Worm (Caenorhabditis elegans) whole organism, L1 larva: ENCODE results near the gene sma-1.

Experiments used
- aly-2 ChIP-seq: fragments of 150-350 bp; optimal IDR thresholded peaks from 2 replicates; lab custom pipeline; 2014; ENCODE audit warnings: missing biosample characterization, missing genetic modification characterization
- ama-1 ChIP-seq: fragments of 150-350 bp; optimal IDR thresholded peaks from 2 replicates; lab custom pipeline; 2014
- ceh-63 ChIP-seq: fragments of 200-800 bp; sonication (Bioruptor generic); optimal IDR thresholded peaks from 2 replicates; lab custom pipeline; 2018; ENCODE audit warnings: mild to moderate bottlenecking, missing genetic modification characterization, missing compliant biosample characterization
- dpl-1 ChIP-seq, 3 experiments: fragments of 150-350 bp in 2 of 3; sonication (generic microtip) in 1 of 3; optimal IDR thresholded peaks; 2 replicates each; lab custom pipeline; 2014 to 2017; ENCODE audit warnings: missing biosample characterization in 3 of 3, missing genetic modification characterization in 3 of 3, missing genetic modification reagents in 3 of 3
- efl-3 ChIP-seq: fragments of 200-800 bp; sonication (Bioruptor generic); optimal IDR thresholded peaks from 2 replicates; lab custom pipeline; 2018; ENCODE audit warnings: mild to moderate bottlenecking, missing genetic modification characterization, missing compliant biosample characterization
- hpl-2 ChIP-seq: fragments of 150-350 bp; optimal IDR thresholded peaks from 2 replicates; lab custom pipeline; 2014; ENCODE audit warnings: missing biosample characterization, missing genetic modification reagents, missing genetic modification characterization
- irx-1 ChIP-seq: sonication (generic microtip); optimal IDR thresholded peaks from 2 replicates; lab custom pipeline; 2016; ENCODE audit warnings: missing genetic modification characterization, missing compliant biosample characterization
- isw-1 ChIP-seq: fragments of 200-800 bp; sonication (Bioruptor generic); IDR thresholded peaks from 2 replicates; pipeline ENCODE4 v1.3.6; 2022; ENCODE audit warnings: missing genetic modification characterization, missing compliant biosample characterization
- lin-15B ChIP-seq: fragments of 150-350 bp; sonication (generic microtip); optimal IDR thresholded peaks from 3 replicates; lab custom pipeline; 2014; ENCODE audit warnings: missing biosample characterization, missing genetic modification characterization
- lin-39 ChIP-seq: fragments of 150-350 bp; optimal IDR thresholded peaks from 2 replicates; lab custom pipeline; 2014; ENCODE audit warnings: missing biosample characterization, missing genetic modification reagents, missing genetic modification characterization
- rnt-1 ChIP-seq: sonication (generic microtip); optimal IDR thresholded peaks from 2 replicates; lab custom pipeline; 2016; ENCODE audit warnings: mild to moderate bottlenecking, missing genetic modification characterization, moderate library complexity, missing compliant biosample characterization
- swsn-7 ChIP-seq: sonication (generic microtip); optimal IDR thresholded peaks from 2 replicates; lab custom pipeline; 2016; ENCODE audit warnings: missing genetic modification characterization, missing compliant biosample characterization
- zag-1 ChIP-seq: fragments of 150-350 bp; optimal IDR thresholded peaks from 2 replicates; lab custom pipeline; 2014; ENCODE audit warnings: missing biosample characterization, missing genetic modification characterization
- ztf-4 ChIP-seq: fragments of 150-350 bp; optimal IDR thresholded peaks from 2 replicates; lab custom pipeline; 2014; ENCODE audit warnings: missing biosample characterization, missing genetic modification characterization

DNA sequence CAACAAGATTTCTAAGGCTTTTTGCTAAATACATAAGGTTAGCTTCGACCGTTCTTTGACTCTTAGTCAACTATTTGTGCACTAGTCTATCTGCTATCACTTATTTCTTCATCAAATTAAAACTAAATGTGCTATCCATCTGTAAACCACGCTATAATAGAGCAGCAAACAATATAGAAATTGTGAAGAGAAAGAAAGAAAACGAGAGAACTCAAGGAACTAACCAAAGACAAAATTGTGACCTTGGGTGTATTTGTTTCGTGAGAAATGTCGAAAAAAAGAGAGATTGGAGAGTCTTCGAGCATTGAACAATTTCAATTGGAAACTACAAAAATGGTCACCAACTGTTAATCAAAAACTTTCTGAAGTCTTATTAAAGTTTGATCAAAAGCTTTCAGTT is 14.2 kb upstream of the sma-1 start:
- TF ChIP-seq hpl-2 (GFP tag; lab: Kevin White, UChicago), result no peak
- no peak for TF ChIP-seq lin-39
- no peak for TF ChIP-seq zag-1 (tag; lab: Kevin White, UChicago)
- no peak for TF ChIP-seq ama-1
- no peak for TF ChIP-seq ceh-63 (GFP tag; lab: Kevin White, UChicago)
- TF ChIP-seq isw-1 (GFP tag; lab: Robert Waterston, UW), result no peak
- TF ChIP-seq dpl-1 (GFP tag; optimal IDR thresholded peaks at IDR 0.05; lab: Kevin White, UChicago), result no peak
- peak; percentile 5 for TF ChIP-seq rnt-1 (tag; lab: Kevin White, UChicago)
- no peak for TF ChIP-seq irx-1 (tag; lab: Kevin White, UChicago)
- no peak for TF ChIP-seq aly-2 (tag; lab: Kevin White, UChicago)
- TF ChIP-seq ztf-4 (tag; lab: Kevin White, UChicago), result no peak
- TF ChIP-seq efl-3, result no peak
- no peak for TF ChIP-seq swsn-7
- no peak for TF ChIP-seq lin-15B (tag; lab: Kevin White, UChicago)
